Worm (Caenorhabditis elegans): Measurements from ENCODE around the gene vps-16.
A peak's percentile ranks its signal among the peaks of the same experiment; 100 is the strongest.

vps-16 gene

DNA sequence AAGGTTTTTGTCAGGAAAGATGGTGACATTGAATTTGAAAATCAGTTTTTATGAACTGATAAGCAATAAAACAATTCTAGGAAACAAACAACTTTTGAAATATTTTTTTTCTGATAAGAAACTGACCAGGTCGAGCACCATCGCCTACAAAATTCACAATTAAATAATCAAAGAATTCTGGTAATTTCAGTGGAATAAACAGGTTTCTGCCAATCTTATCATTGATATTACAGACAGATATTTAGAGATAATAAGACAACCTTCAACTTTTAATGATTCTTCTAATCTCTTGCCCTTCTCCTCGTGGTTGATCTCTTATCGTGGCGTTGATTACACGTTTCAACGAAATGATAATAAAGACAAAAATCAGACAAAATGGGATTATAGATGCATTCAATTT, 36.7 kb upstream of the vps-16 start (continued):
- TF ChIP-seq ceh-90 (tag; optimal IDR thresholded peaks at IDR 0.05) (no peak), ama-1 (optimal IDR thresholded peaks at IDR 0.05) (no peak), alr-1 (tag; optimal IDR thresholded peaks at IDR 0.05; ENCODE audit: borderline replicate concordance) (no peak), lir-3 (tag; optimal IDR thresholded peaks at IDR 0.05; ENCODE audit: poor library complexity) (no peak), sup-37 (GFP tag; optimal IDR thresholded peaks at IDR 0.05) (no peak), pag-3 (tag; optimal IDR thresholded peaks at IDR 0.05; ENCODE audit: borderline replicate concordance, insufficient read depth) (no peak), nhr-19 (GFP tag; conservative IDR thresholded peaks at IDR 0.05) (peak; percentile 27), pqm-1 (tag; optimal IDR thresholded peaks at IDR 0.05) (peak; percentile 23), unc-130 (tag; optimal IDR thresholded peaks at IDR 0.05) (no peak), rnt-1 (tag; optimal IDR thresholded peaks at IDR 0.05) (no peak), C16A3.4 (tag; optimal IDR thresholded peaks at IDR 0.05) (no peak), nhr-90 (tag; optimal IDR thresholded peaks at IDR 0.05; ENCODE audit: poor library complexity) (peak; percentile 40), lin-15B (tag; optimal IDR thresholded peaks at IDR 0.05) (no peak), zag-1 (tag; optimal IDR thresholded peaks at IDR 0.05) (no peak), hpl-2 (GFP tag; optimal IDR thresholded peaks at IDR 0.05) (no peak), irx-1 (tag; optimal IDR thresholded peaks at IDR 0.05) (no peak), C34B4.2 (tag; optimal IDR thresholded peaks at IDR 0.05) (no peak), jun-1 (tag; optimal IDR thresholded peaks at IDR 0.05) (peak; percentile 27), lin-14 (GFP tag; optimal IDR thresholded peaks at IDR 0.05) (peak; percentile 59), blmp-1 (tag; optimal IDR thresholded peaks at IDR 0.05) (no peak), tlp-1 (tag; optimal IDR thresholded peaks at IDR 0.05) (peak; percentile 2), unc-86 (tag; optimal IDR thresholded peaks at IDR 0.05) (no peak), elt-2 (tag; optimal IDR thresholded peaks at IDR 0.05) (peak; percentile 96), snu-23 (GFP tag; optimal IDR thresholded peaks at IDR 0.05) (peak; percentile 34)

- peak; percentile 57 for TF ChIP-seq lin-14 (GFP tag; optimal IDR thresholded peaks at IDR 0.05)
- TF ChIP-seq aha-1 (tag; optimal IDR thresholded peaks at IDR 0.05): no peak
- peak; percentile 13 for TF ChIP-seq xbp-1 (tag; optimal IDR thresholded peaks at IDR 0.05)
- peak; percentile 65 for TF ChIP-seq nhr-19 (GFP tag; conservative IDR thresholded peaks at IDR 0.05)
- TF ChIP-seq zip-4 (GFP tag; optimal IDR thresholded peaks at IDR 0.05): no peak
- TF ChIP-seq rnt-1 (tag; optimal IDR thresholded peaks at IDR 0.05): peak; percentile 69
- no peak for TF ChIP-seq tlp-1 (tag; optimal IDR thresholded peaks at IDR 0.05)
- TF ChIP-seq nhr-71 (tag; optimal IDR thresholded peaks at IDR 0.05): peak; percentile 89
- peak; percentile 40 for TF ChIP-seq snu-23 (GFP tag; optimal IDR thresholded peaks at IDR 0.05)
- TF ChIP-seq tbx-2 (tag; optimal IDR thresholded peaks at IDR 0.05): peak; percentile 16
- peak in 1 of 2 experiments; percentile 15 for TF ChIP-seq efl-1 (optimal IDR thresholded peaks at IDR 0.05)
- TF ChIP-seq efl-1 (GFP tag; optimal IDR thresholded peaks at IDR 0.05 in 1 of 2): no peak
- TF ChIP-seq ama-1 (optimal IDR thresholded peaks at IDR 0.05): no peak
- TF ChIP-seq lsy-2 (tag; optimal IDR thresholded peaks at IDR 0.05): peak; percentile 29 to 40
- peak; percentile 54 for TF ChIP-seq lin-39 (tag; optimal IDR thresholded peaks at IDR 0.05)
Measured at ce11 chrIII:6398124-6398523, 34.9 kb upstream of the vps-16 start.

DNA sequence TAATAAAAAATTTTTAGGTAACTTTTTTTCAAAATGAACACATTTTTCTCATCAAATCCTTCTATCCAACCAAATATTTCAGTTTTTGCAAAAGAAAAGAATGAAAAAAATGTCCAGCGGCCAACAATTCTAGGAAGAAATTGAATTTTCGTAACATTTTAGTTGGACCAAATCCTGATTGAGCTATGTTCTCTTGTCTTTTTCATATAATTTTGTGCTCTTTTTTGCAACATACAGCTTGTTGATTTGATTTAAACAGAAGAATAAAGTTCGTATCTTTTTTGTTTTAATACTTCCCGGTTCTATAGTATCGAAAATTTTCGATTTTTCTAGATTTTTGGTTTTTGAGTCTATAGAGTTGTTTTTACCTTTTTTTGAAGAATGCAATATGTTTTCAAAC, 33.6 kb upstream of the vps-16 start:
- TF ChIP-seq lin-14 (GFP tag; optimal IDR thresholded peaks at IDR 0.05) (peak; percentile 42), fkh-10 (GFP tag; optimal IDR thresholded peaks at IDR 0.05) (peak; percentile 35), ceh-8 (GFP tag; optimal IDR thresholded peaks at IDR 0.05) (no peak), nhr-71 (tag; optimal IDR thresholded peaks at IDR 0.05) (no peak), zag-1 (tag; optimal IDR thresholded peaks at IDR 0.05) (peak; percentile 29), aha-1 (tag; optimal IDR thresholded peaks at IDR 0.05) (no peak)

- peak; percentile 18 for TF ChIP-seq nhr-20 (tag; optimal IDR thresholded peaks at IDR 0.05)
- TF ChIP-seq C16A3.4 (tag; optimal IDR thresholded peaks at IDR 0.05): no peak
- no peak for TF ChIP-seq nhr-90 (tag; optimal IDR thresholded peaks at IDR 0.05; ENCODE audit: poor library complexity)
- TF ChIP-seq sup-37 (GFP tag; optimal IDR thresholded peaks at IDR 0.05): peak; percentile 23
- TF ChIP-seq lin-14 (GFP tag; optimal IDR thresholded peaks at IDR 0.05): peak; percentile 56
- peak; percentile 58 for TF ChIP-seq nhr-11 (tag; optimal IDR thresholded peaks at IDR 0.05)
- peak; percentile 13; the same call in 1 of the 2 replicates for TF ChIP-seq ceh-88 (GFP tag; IDR thresholded peaks at IDR 0.05)
- TF ChIP-seq fkh-8 (tag; optimal IDR thresholded peaks at IDR 0.05): no peak
- TF ChIP-seq lin-39 (tag; optimal IDR thresholded peaks at IDR 0.05): peak; percentile 57
- TF ChIP-seq lin-13 (GFP tag; optimal IDR thresholded peaks at IDR 0.05): peak; percentile 60
- peak; percentile 91 for TF ChIP-seq nhr-71 (tag; optimal IDR thresholded peaks at IDR 0.05)
- TF ChIP-seq nhr-28 (tag; optimal IDR thresholded peaks at IDR 0.05): no peak
- no peak; the same call in 1 of the 2 replicates for TF ChIP-seq unc-98 (GFP tag; IDR thresholded peaks at IDR 0.05)
- no peak for TF ChIP-seq ztf-4 (tag; optimal IDR thresholded peaks at IDR 0.05)
- no peak for TF ChIP-seq blmp-1 (tag; optimal IDR thresholded peaks at IDR 0.05)
- TF ChIP-seq unc-30 (tag; optimal IDR thresholded peaks at IDR 0.05): no peak
- TF ChIP-seq dsc-1 (tag; optimal IDR thresholded peaks at IDR 0.05): no peak
- no peak for TF ChIP-seq jun-1 (tag; optimal IDR thresholded peaks at IDR 0.05)
- TF ChIP-seq grh-1 (GFP tag; IDR thresholded peaks at IDR 0.05): no peak
- peak; percentile 78 for TF ChIP-seq xbp-1 (tag; optimal IDR thresholded peaks at IDR 0.05)
- TF ChIP-seq nhr-76 (tag; optimal IDR thresholded peaks at IDR 0.05): no peak
- TF ChIP-seq rnt-1 (tag; optimal IDR thresholded peaks at IDR 0.05): peak; percentile 86
Measured at ce11 chrIII:6402346-6402745, 30.7 kb upstream of the vps-16 start.
